Fruit fly (Drosophila melanogaster) whole organism, embryonic: ENCODE data around the gene CG13088.

Experiments
- Ada2b ChIP-seq: fragments of 200-800 bp; sonication (Bioruptor generic); IDR thresholded peaks from 2 replicates; pipeline ENCODE4 v1.3.6; 2022; ENCODE audit warnings: missing biosample characterization, missing genetic modification characterization
- Atf3 ChIP-seq: fragments of 200-800 bp; sonication (Bioruptor generic); optimal IDR thresholded peaks from 3 replicates; lab custom pipeline; 2016; ENCODE audit warnings: missing biosample characterization, missing genetic modification characterization
- CG10209 ChIP-seq: fragments of 200-800 bp; sonication (Bioruptor generic); optimal IDR thresholded peaks from 3 replicates; lab custom pipeline; 2017; ENCODE audit warnings: missing biosample characterization, mild to moderate bottlenecking, missing genetic modification characterization, missing genetic modification reagents
- CG10543 ChIP-seq: fragments of 200-800 bp; sonication (Bioruptor generic); optimal IDR thresholded peaks from 3 replicates; lab custom pipeline; 2017; ENCODE audit warnings: missing biosample characterization, mild to moderate bottlenecking, missing genetic modification characterization, moderate library complexity
- CG11504 ChIP-seq: fragments of 200-800 bp; sonication (Bioruptor generic); optimal IDR thresholded peaks from 3 replicates; lab custom pipeline; 2019; ENCODE audit warnings: missing biosample characterization, mild to moderate bottlenecking, missing genetic modification characterization, moderate library complexity
- CG12219 ChIP-seq: fragments of 200-800 bp; sonication (Bioruptor generic); optimal IDR thresholded peaks from 3 replicates; lab custom pipeline; 2018; ENCODE audit warnings: missing biosample characterization, mild to moderate bottlenecking, missing genetic modification characterization
- CG13123 ChIP-seq: fragments of 200-800 bp; sonication (Bioruptor generic); optimal IDR thresholded peaks from 2 replicates; lab custom pipeline; 2016; ENCODE audit warnings: missing biosample characterization, missing genetic modification characterization
- CG15011 ChIP-seq: fragments of 200-800 bp; sonication (Bioruptor generic); optimal IDR thresholded peaks from 3 replicates; lab custom pipeline; 2018; ENCODE audit warnings: missing biosample characterization, mild to moderate bottlenecking, missing genetic modification characterization
- CG15479 ChIP-seq: fragments of 200-800 bp; sonication (Bioruptor generic); optimal IDR thresholded peaks from 3 replicates; lab custom pipeline; 2019; ENCODE audit warnings: missing biosample characterization, mild to moderate bottlenecking, missing genetic modification characterization, moderate library complexity
- CG2199 ChIP-seq: fragments of 200-800 bp; sonication (Bioruptor generic); IDR thresholded peaks from 3 replicates; pipeline ENCODE4 v1.3.6; 2022; ENCODE audit warnings: missing biosample characterization, missing genetic modification characterization
- CG2202 ChIP-seq: fragments of 200-800 bp; sonication (Bioruptor generic); optimal IDR thresholded peaks from 2 replicates; lab custom pipeline; 2018; ENCODE audit warnings: missing biosample characterization, mild to moderate bottlenecking, missing genetic modification characterization
- CG30020 ChIP-seq: fragments of 200-800 bp; optimal IDR thresholded peaks from 2 replicates; lab custom pipeline; 2019; ENCODE audit warnings: missing biosample characterization, mild to moderate bottlenecking, missing genetic modification characterization, moderate library complexity
- CG3163 ChIP-seq: fragments of 200-800 bp; sonication (Bioruptor generic); optimal IDR thresholded peaks from 3 replicates; lab custom pipeline; 2016; ENCODE audit warnings: missing biosample characterization, missing genetic modification characterization
- CG3407 ChIP-seq: fragments of 200-800 bp; sonication (Bioruptor generic); optimal IDR thresholded peaks from 2 replicates; lab custom pipeline; 2018; ENCODE audit warnings: missing biosample characterization, mild to moderate bottlenecking, missing genetic modification characterization
- CG34224 ChIP-seq: fragments of 200-800 bp; sonication (Bioruptor generic); IDR thresholded peaks from 3 replicates; pipeline ENCODE4 v1.3.6; 2022; ENCODE audit warnings: missing biosample characterization, missing genetic modification characterization; ENCODE audit not compliant: partially characterized antibody
- CG4328 ChIP-seq: fragments of 200-800 bp; sonication (Bioruptor generic); optimal IDR thresholded peaks from 3 replicates; lab custom pipeline; 2017; ENCODE audit warnings: missing biosample characterization, missing genetic modification reagents, missing genetic modification characterization
- CG4404 ChIP-seq: fragments of 200-800 bp; sonication (Bioruptor generic); IDR thresholded peaks from 2 replicates; pipeline ENCODE4 v1.3.6; 2022; ENCODE audit warnings: missing biosample characterization, missing genetic modification characterization
- CG4854 ChIP-seq: fragments of 200-800 bp; sonication (Bioruptor generic); optimal IDR thresholded peaks from 2 replicates; lab custom pipeline; 2016; ENCODE audit warnings: missing biosample characterization, missing genetic modification characterization, inconsistent platforms
- CG5953 ChIP-seq: fragments of 200-800 bp; sonication (Bioruptor generic); IDR thresholded peaks from 2 replicates; pipeline ENCODE4 v1.3.6; 2022; ENCODE audit warnings: missing biosample characterization, missing genetic modification characterization
- CG6683 ChIP-seq: fragments of 200-800 bp; sonication (Bioruptor generic); optimal IDR thresholded peaks from 2 replicates; lab custom pipeline; 2017; ENCODE audit warnings: missing biosample characterization, mild to moderate bottlenecking, missing genetic modification characterization, missing genetic modification reagents
- CG8089 ChIP-seq: fragments of 200-800 bp; sonication (Bioruptor generic); optimal IDR thresholded peaks from 3 replicates; lab custom pipeline; 2016; ENCODE audit warnings: missing biosample characterization, missing genetic modification characterization
- CG8290 ChIP-seq, 3 experiments: fragments of 200-800 bp; sonication (Bioruptor generic); optimal IDR thresholded peaks; 2 replicates each; lab custom pipeline; 2016 to 2019; ENCODE audit warnings: missing biosample characterization in 3 of 3, missing genetic modification characterization in 3 of 3, mild to moderate bottlenecking in 2 of 3, moderate library complexity in 1 of 3
- CG9727 ChIP-seq: fragments of 200-800 bp; sonication (Bioruptor generic); optimal IDR thresholded peaks from 3 replicates; lab custom pipeline; 2017; ENCODE audit warnings: missing biosample characterization, mild to moderate bottlenecking, missing genetic modification characterization
- CHES-1-like ChIP-seq: fragments of 200-800 bp; sonication (Bioruptor generic); optimal IDR thresholded peaks from 2 replicates; lab custom pipeline; 2016; ENCODE audit warnings: missing biosample characterization, missing genetic modification characterization
- Doc3 ChIP-seq: fragments of 200-800 bp; sonication (Bioruptor generic); IDR thresholded peaks from 3 replicates; pipeline ENCODE4 v1.3.6; 2022; ENCODE audit warnings: missing biosample characterization, missing genetic modification characterization; ENCODE audit not compliant: partially characterized antibody
- Eip74EF ChIP-seq, 2 experiments: fragments of 200-800 bp in 1 of 2; fragments of >200 bp in 1 of 2; sonication (Bioruptor generic) in 1 of 2; optimal IDR thresholded peaks; 2 replicates each; lab custom pipeline; 2017 to 2019; ENCODE audit warnings: missing biosample characterization in 2 of 2, missing genetic modification characterization in 2 of 2, mild to moderate bottlenecking in 1 of 2, moderate library complexity in 1 of 2
- Fer1 ChIP-seq: fragments of 200-800 bp; sonication (Bioruptor generic); optimal IDR thresholded peaks from 2 replicates; lab custom pipeline; 2017; ENCODE audit warnings: missing biosample characterization, mild to moderate bottlenecking, missing genetic modification characterization
- Hey ChIP-seq: fragments of 200-800 bp; sonication (Bioruptor generic); optimal IDR thresholded peaks from 3 replicates; lab custom pipeline; 2018; ENCODE audit warnings: missing biosample characterization, mild to moderate bottlenecking, missing genetic modification characterization
- Lhr ChIP-seq: fragments of 200-800 bp; sonication (Bioruptor generic); optimal IDR thresholded peaks from 3 replicates; lab custom pipeline; 2017; ENCODE audit warnings: mild to moderate bottlenecking, missing biosample characterization, missing genetic modification reagents, missing genetic modification characterization
- Lpt ChIP-seq: fragments of >200 bp; optimal IDR thresholded peaks from 2 replicates; lab custom pipeline; 2018; ENCODE audit warnings: missing biosample characterization, missing genetic modification characterization
- Oaz ChIP-seq: fragments of 200-800 bp; sonication (Bioruptor generic); IDR thresholded peaks from 2 replicates; pipeline ENCODE4 v1.3.6; 2022; ENCODE audit warnings: missing biosample characterization, missing genetic modification characterization
- Ravus ChIP-seq: fragments of 200-800 bp; sonication (Bioruptor generic); IDR thresholded peaks from 2 replicates; pipeline ENCODE4 v1.3.6; 2022; ENCODE audit warnings: missing biosample characterization, missing genetic modification characterization
- Sry-β ChIP-seq: fragments of 200-800 bp; sonication (Bioruptor generic); optimal IDR thresholded peaks from 2 replicates; lab custom pipeline; 2018; ENCODE audit warnings: missing biosample characterization, mild to moderate bottlenecking, missing genetic modification characterization, moderate library complexity
- Xbp1 ChIP-seq: fragments of 200-800 bp; sonication (Bioruptor generic); optimal IDR thresholded peaks from 3 replicates; lab custom pipeline; 2016; ENCODE audit warnings: missing biosample characterization, mild to moderate bottlenecking, missing genetic modification characterization
- ab ChIP-seq: fragments of 200-800 bp; sonication (Bioruptor generic); optimal IDR thresholded peaks from 2 replicates; lab custom pipeline; 2016; ENCODE audit warnings: missing biosample characterization, missing genetic modification characterization
- abd-A ChIP-seq: fragments of 200-800 bp; sonication (Bioruptor generic); optimal IDR thresholded peaks from 3 replicates; lab custom pipeline; 2019; ENCODE audit warnings: missing biosample characterization, mild to moderate bottlenecking, missing genetic modification characterization, moderate library complexity
- ac ChIP-seq: fragments of 200-800 bp; sonication (Bioruptor generic); optimal IDR thresholded peaks from 3 replicates; lab custom pipeline; 2017; ENCODE audit warnings: missing biosample characterization, mild to moderate bottlenecking, missing genetic modification characterization
- al ChIP-seq: fragments of 200-800 bp; sonication (Bioruptor generic); IDR thresholded peaks from 2 replicates; pipeline ENCODE4 v1.3.6; 2022; ENCODE audit warnings: missing biosample characterization, missing genetic modification characterization
- caup ChIP-seq: fragments of 200-800 bp; sonication (Bioruptor generic); optimal IDR thresholded peaks from 3 replicates; lab custom pipeline; 2017; ENCODE audit warnings: missing biosample characterization, mild to moderate bottlenecking, missing genetic modification characterization, moderate library complexity; ENCODE audit not compliant: severe bottlenecking
- fd102C ChIP-seq: fragments of 200-800 bp; sonication (Bioruptor generic); optimal IDR thresholded peaks from 2 replicates; lab custom pipeline; 2018; ENCODE audit warnings: missing biosample characterization, mild to moderate bottlenecking, missing genetic modification characterization, moderate library complexity
- grau ChIP-seq: fragments of 200-800 bp; optimal IDR thresholded peaks from 3 replicates; lab custom pipeline; 2019; ENCODE audit warnings: missing biosample characterization, mild to moderate bottlenecking, missing genetic modification characterization, moderate library complexity
- lilli ChIP-seq: fragments of 200-800 bp; sonication (Bioruptor generic); optimal IDR thresholded peaks from 3 replicates; lab custom pipeline; 2016; ENCODE audit warnings: missing biosample characterization, missing genetic modification characterization
- lmd ChIP-seq: fragments of 200-800 bp; sonication (Bioruptor generic); IDR thresholded peaks from 2 replicates; pipeline ENCODE4 v1.3.6; 2022; ENCODE audit warnings: missing biosample characterization, missing genetic modification characterization
- nau ChIP-seq: fragments of 200-800 bp; sonication (Bioruptor generic); optimal IDR thresholded peaks from 3 replicates; lab custom pipeline; 2017; ENCODE audit warnings: missing biosample characterization, mild to moderate bottlenecking, missing genetic modification characterization, missing genetic modification reagents
- nmo ChIP-seq: fragments of 200-800 bp; sonication (Bioruptor generic); optimal IDR thresholded peaks from 2 replicates; lab custom pipeline; 2018; ENCODE audit warnings: missing biosample characterization, mild to moderate bottlenecking, missing genetic modification characterization, moderate library complexity
- pita ChIP-seq: fragments of 200-800 bp; sonication (Bioruptor generic); optimal IDR thresholded peaks from 2 replicates; lab custom pipeline; 2017; ENCODE audit warnings: missing biosample characterization, mild to moderate bottlenecking, missing genetic modification characterization
- shn ChIP-seq: fragments of 200-800 bp; sonication (Bioruptor generic); optimal IDR thresholded peaks from 3 replicates; lab custom pipeline; 2016; ENCODE audit warnings: missing biosample characterization, missing genetic modification characterization
- slp2 ChIP-seq: fragments of 200-800 bp; sonication (Bioruptor generic); optimal IDR thresholded peaks from 2 replicates; lab custom pipeline; 2016; ENCODE audit warnings: missing biosample characterization, missing genetic modification characterization
- so ChIP-seq: fragments of 200-800 bp; sonication (Bioruptor generic); IDR thresholded peaks from 3 replicates; pipeline ENCODE4 v1.3.6; 2022; ENCODE audit warnings: missing biosample characterization, missing genetic modification characterization
- sob ChIP-seq: fragments of 200-800 bp; sonication (Bioruptor generic); IDR thresholded peaks from 2 replicates; pipeline ENCODE4 v1.3.6; 2022; ENCODE audit warnings: missing biosample characterization, missing genetic modification characterization
- z ChIP-seq: fragments of 200-800 bp; sonication (Bioruptor generic); IDR thresholded peaks from 3 replicates; pipeline ENCODE4 v1.3.6; 2022; ENCODE audit warnings: missing biosample characterization, missing genetic modification characterization

CG13088 gene

dm6 chr2L:8511723-8512122, 22.9 kb downstream of the CG13088 start, which contains the start of gene CG13096 (continued):
- TF ChIP-seq lmd (GFP tag; lab: Robert Waterston, UW) (no peak), CG30020 (tag; lab: Kevin White, UChicago) (peak; percentile 38), so (GFP tag; lab: Robert Waterston, UW) (no peak), nau (no peak), CG4328 (no peak), CG15011 (no peak), caup (no peak), CG11504 (tag; lab: Kevin White, UChicago) (no peak), CG3163 (GFP tag; lab: Kevin White, UChicago) (no peak), Hey (no peak), z (GFP tag; lab: Robert Waterston, UW) (no peak), CG9727 (GFP tag; lab: Kevin White, UChicago) (peak; percentile 30), CG34224 (GFP tag; lab: Robert Waterston, UW) (peak; percentile 99), CG5953 (GFP tag; lab: Robert Waterston, UW) (no peak), Lpt (GFP tag; lab: Kevin White, UChicago) (no peak), CG13123 (no peak), pita (GFP tag; lab: Kevin White, UChicago) (peak; percentile 78), CHES-1-like (peak; percentile 51), ab (no peak), fd102C (GFP tag; lab: Kevin White, UChicago) (no peak), CG3407 (no peak), CG2199 (GFP tag; lab: Robert Waterston, UW) (no peak), sob (GFP tag; lab: Robert Waterston, UW) (no peak), Sry-β (GFP tag; lab: Kevin White, UChicago) (no peak), CG10209 (no peak), CG6683 (GFP tag; lab: Kevin White, UChicago) (no peak), CG12219 (GFP tag; lab: Kevin White, UChicago) (no peak), grau (tag; lab: Kevin White, UChicago) (no peak), Oaz (no peak), Eip74EF (GFP tag; optimal IDR thresholded peaks at IDR 0.05; lab: Kevin White, UChicago) (no peak), Fer1 (GFP tag; lab: Kevin White, UChicago) (no peak), shn (GFP tag; lab: Kevin White, UChicago) (no peak), CG4404 (GFP tag; lab: Robert Waterston, UW) (no peak), CG2202 (tag; lab: Kevin White, UChicago) (no peak), lilli (GFP tag; lab: Kevin White, UChicago) (peak; percentile 47), Ada2b (no peak), Doc3 (GFP tag; lab: Robert Waterston, UW) (peak; percentile 98), CG8290 (GFP tag; optimal IDR thresholded peaks at IDR 0.05; lab: Kevin White, UChicago) (peak; percentile 90), CG8290 (tag; optimal IDR thresholded peaks at IDR 0.05; lab: Kevin White, UChicago) (peak; percentile 75 to 96), CG15479 (GFP tag; lab: Kevin White, UChicago) (no peak), ac (GFP tag; lab: Kevin White, UChicago) (no peak), Ravus (GFP tag; lab: Robert Waterston, UW) (no peak), Xbp1 (GFP tag; lab: Kevin White, UChicago) (peak; percentile 49), al (GFP tag; lab: Robert Waterston, UW) (peak; percentile 17; the same call in 1 of the 2 replicates), Lhr (GFP tag; lab: Kevin White, UChicago) (peak; percentile 77), abd-A (tag; lab: Kevin White, UChicago) (no peak), Atf3 (GFP tag; lab: Kevin White, UChicago) (no peak), slp2 (GFP tag; lab: Kevin White, UChicago) (no peak), CG10543 (GFP tag; lab: Kevin White, UChicago) (no peak), CG8089 (GFP tag; lab: Kevin White, UChicago) (no peak), nmo (GFP tag; lab: Kevin White, UChicago) (peak; percentile 71), CG4854 (GFP tag; lab: Kevin White, UChicago) (peak; percentile 25)
